Fruit fly (Drosophila melanogaster) whole organism, wandering third instar larva: ENCODE data around the gene CG43342.

Experiments
- Abd-B ChIP-seq: fragments of >200 bp; optimal IDR thresholded peaks from 2 replicates; lab custom pipeline; 2017; ENCODE audit warnings: missing biosample characterization, missing genetic modification characterization
- CG32264 ChIP-seq: fragments of 200-800 bp; sonication (Bioruptor generic); optimal IDR thresholded peaks from 2 replicates; lab custom pipeline; 2016; ENCODE audit warnings: missing biosample characterization, missing genetic modification characterization
- CG9705 ChIP-seq: fragments of 200-800 bp; sonication (Bioruptor generic); optimal IDR thresholded peaks from 2 replicates; lab custom pipeline; 2018; ENCODE audit warnings: missing biosample characterization, mild to moderate bottlenecking, missing genetic modification characterization
- CrebA ChIP-seq: fragments of 200-800 bp; sonication (Bioruptor generic); optimal IDR thresholded peaks from 2 replicates; lab custom pipeline; 2016; ENCODE audit warnings: missing biosample characterization, mild to moderate bottlenecking, missing genetic modification characterization, borderline replicate concordance
- Dfd ChIP-seq: fragments of >200 bp; optimal IDR thresholded peaks from 2 replicates; lab custom pipeline; 2017; ENCODE audit warnings: missing biosample characterization, missing genetic modification characterization
- Dif ChIP-seq: fragments of 200-275, 200-300 bp; sonication (Bioruptor generic); optimal IDR thresholded peaks from 2 replicates; lab custom pipeline; 2018; ENCODE audit warnings: missing biosample characterization, missing genetic modification characterization; ENCODE audit not compliant: partially characterized antibody
- GATAd ChIP-seq: sonication (Bioruptor generic); optimal IDR thresholded peaks from 2 replicates; lab custom pipeline; 2016; ENCODE audit warnings: missing biosample characterization, missing genetic modification characterization
- HLH106 ChIP-seq: fragments of 200-800 bp; optimal IDR thresholded peaks from 3 replicates; lab custom pipeline; 2019; ENCODE audit warnings: missing biosample characterization, mild to moderate bottlenecking, missing genetic modification characterization, moderate library complexity
- Hnf4 ChIP-seq: fragments of 200-800 bp; sonication (Bioruptor generic); optimal IDR thresholded peaks from 2 replicates; lab custom pipeline; 2016; ENCODE audit warnings: missing biosample characterization, mild to moderate bottlenecking, missing genetic modification characterization
- Hr78 ChIP-seq: fragments of >200 bp; optimal IDR thresholded peaks from 2 replicates; lab custom pipeline; 2017; ENCODE audit warnings: missing biosample characterization, missing genetic modification characterization
- Hr83 ChIP-seq: fragments of 200-300 bp; sonication (Bioruptor generic); optimal IDR thresholded peaks from 2 replicates; lab custom pipeline; 2016; ENCODE audit warnings: missing biosample characterization, mild to moderate bottlenecking, missing genetic modification characterization, moderate library complexity; ENCODE audit not compliant: poor library complexity, severe bottlenecking
- Jra ChIP-seq: sonication (Bioruptor generic); optimal IDR thresholded peaks from 2 replicates; lab custom pipeline; 2016; ENCODE audit warnings: missing biosample characterization, missing genetic modification characterization
- Mio ChIP-seq: sonication (Bioruptor generic); optimal IDR thresholded peaks from 2 replicates; lab custom pipeline; 2016; ENCODE audit warnings: missing biosample characterization, missing genetic modification characterization
- Myc ChIP-seq: fragments of >200 bp; optimal IDR thresholded peaks from 2 replicates; lab custom pipeline; 2017
- N ChIP-seq: fragments of >200 bp; optimal IDR thresholded peaks from 2 replicates; lab custom pipeline; 2018; ENCODE audit warnings: missing biosample characterization, missing external identifiers, missing genetic modification characterization
- OdsH ChIP-seq: fragments of 200-800 bp; sonication (Bioruptor generic); optimal IDR thresholded peaks from 2 replicates; lab custom pipeline; 2016; ENCODE audit warnings: missing biosample characterization, mild to moderate bottlenecking, missing genetic modification characterization
- Rel ChIP-seq, 2 experiments: fragments of 200-800 bp; sonication (Bioruptor generic) in 1 of 2; optimal IDR thresholded peaks; 2 replicates in 1 of 2; 3 replicates in 1 of 2; lab custom pipeline; 2016 to 2019; ENCODE audit warnings: mild to moderate bottlenecking in 2 of 2, missing biosample characterization in 2 of 2, missing genetic modification characterization in 2 of 2, moderate library complexity in 1 of 2
- Sp1 ChIP-seq: fragments of 200-800 bp; sonication (Bioruptor generic); optimal IDR thresholded peaks from 3 replicates; lab custom pipeline; 2019; ENCODE audit warnings: missing biosample characterization, mild to moderate bottlenecking, missing genetic modification characterization, moderate library complexity
- Vsx2 ChIP-seq: fragments of 200-300, 225-300 bp; sonication (Bioruptor generic); optimal IDR thresholded peaks from 2 replicates; lab custom pipeline; 2018; ENCODE audit warnings: missing biosample characterization, missing genetic modification characterization; ENCODE audit not compliant: partially characterized antibody
- br ChIP-seq: fragments of 200-800 bp; sonication (Bioruptor generic); optimal IDR thresholded peaks from 2 replicates; lab custom pipeline; 2016; ENCODE audit warnings: missing biosample characterization, missing genetic modification characterization
- brk ChIP-seq: fragments of 200-800 bp; sonication (Bioruptor generic); optimal IDR thresholded peaks from 2 replicates; lab custom pipeline; 2016; ENCODE audit warnings: missing biosample characterization, mild to moderate bottlenecking, missing genetic modification characterization
- dl ChIP-seq, 2 experiments: fragments of 175-275, 200-275 bp in 1 of 2; fragments of 200-275 bp in 1 of 2; sonication (Bioruptor generic); optimal IDR thresholded peaks; lab custom pipeline; 2018; ENCODE audit warnings: mild to moderate bottlenecking in 2 of 2, missing biosample characterization in 2 of 2, missing genetic modification characterization in 2 of 2, moderate library complexity in 2 of 2; ENCODE audit not compliant: partially characterized antibody in 2 of 2, insufficient read depth in 1 of 2
- dmrt93B ChIP-seq: fragments of 200-800 bp; sonication (Bioruptor generic); optimal IDR thresholded peaks from 2 replicates; lab custom pipeline; 2018; ENCODE audit warnings: missing biosample characterization, mild to moderate bottlenecking, missing genetic modification characterization
- dsf ChIP-seq: sonication (Bioruptor generic); optimal IDR thresholded peaks from 2 replicates; lab custom pipeline; 2016; ENCODE audit warnings: missing biosample characterization, missing genetic modification characterization, borderline replicate concordance
- ey ChIP-seq: fragments of 200-800 bp; sonication (Bioruptor generic); optimal IDR thresholded peaks from 2 replicates; lab custom pipeline; 2016; ENCODE audit warnings: missing biosample characterization, missing genetic modification characterization
- foxo ChIP-seq, 2 experiments: fragments of 200-800 bp; sonication (Bioruptor generic); optimal IDR thresholded peaks; 2 replicates in 1 of 2; 3 replicates in 1 of 2; lab custom pipeline; 2016 to 2017; ENCODE audit warnings: missing biosample characterization in 2 of 2, missing genetic modification characterization in 2 of 2
- fru ChIP-seq: fragments of 200-800 bp; sonication (Bioruptor generic); optimal IDR thresholded peaks from 3 replicates; lab custom pipeline; 2016; ENCODE audit warnings: missing biosample characterization, mild to moderate bottlenecking, missing genetic modification characterization
- h ChIP-seq: fragments of 200-800 bp; sonication (Bioruptor generic); optimal IDR thresholded peaks from 3 replicates; lab custom pipeline; 2016; ENCODE audit warnings: missing biosample characterization, mild to moderate bottlenecking, missing genetic modification characterization
- jim ChIP-seq: fragments of 175-275, 200-325 bp; sonication (Bioruptor generic); optimal IDR thresholded peaks from 2 replicates; lab custom pipeline; 2016; ENCODE audit warnings: missing biosample characterization, mild to moderate bottlenecking, missing genetic modification characterization
- lola ChIP-seq: fragments of >200 bp; optimal IDR thresholded peaks from 2 replicates; lab custom pipeline; 2017; ENCODE audit warnings: missing biosample characterization, missing genetic modification characterization
- pan ChIP-seq: fragments of >200 bp; optimal IDR thresholded peaks from 2 replicates; lab custom pipeline; 2017
- psq ChIP-seq: fragments of 200-800 bp; sonication (Bioruptor generic); optimal IDR thresholded peaks from 3 replicates; lab custom pipeline; 2017; ENCODE audit warnings: missing biosample characterization, mild to moderate bottlenecking, missing genetic modification characterization, moderate library complexity
- rgr ChIP-seq: fragments of 200-800 bp; sonication (Bioruptor generic); optimal IDR thresholded peaks from 3 replicates; lab custom pipeline; 2016; ENCODE audit warnings: missing biosample characterization, mild to moderate bottlenecking, missing genetic modification characterization
- sage ChIP-seq: fragments of 200-800 bp; sonication (Bioruptor generic); optimal IDR thresholded peaks from 2 replicates; lab custom pipeline; 2016; ENCODE audit warnings: missing biosample characterization, mild to moderate bottlenecking, missing genetic modification characterization
- sv ChIP-seq: fragments of 200-800 bp; sonication (Bioruptor generic); optimal IDR thresholded peaks from 3 replicates; lab custom pipeline; 2016; ENCODE audit warnings: missing biosample characterization, missing genetic modification characterization
- tai ChIP-seq: sonication (Bioruptor generic); optimal IDR thresholded peaks from 2 replicates; lab custom pipeline; 2016; ENCODE audit warnings: missing biosample characterization, missing genetic modification characterization
- usp ChIP-seq: fragments of >200 bp; optimal IDR thresholded peaks from 2 replicates; lab custom pipeline; 2017; ENCODE audit warnings: missing biosample characterization, missing genetic modification characterization
- woc ChIP-seq: sonication (Bioruptor generic); optimal IDR thresholded peaks from 2 replicates; lab custom pipeline; 2016; ENCODE audit warnings: missing biosample characterization, mild to moderate bottlenecking, missing genetic modification characterization

The CG43342 gene

DNA sequence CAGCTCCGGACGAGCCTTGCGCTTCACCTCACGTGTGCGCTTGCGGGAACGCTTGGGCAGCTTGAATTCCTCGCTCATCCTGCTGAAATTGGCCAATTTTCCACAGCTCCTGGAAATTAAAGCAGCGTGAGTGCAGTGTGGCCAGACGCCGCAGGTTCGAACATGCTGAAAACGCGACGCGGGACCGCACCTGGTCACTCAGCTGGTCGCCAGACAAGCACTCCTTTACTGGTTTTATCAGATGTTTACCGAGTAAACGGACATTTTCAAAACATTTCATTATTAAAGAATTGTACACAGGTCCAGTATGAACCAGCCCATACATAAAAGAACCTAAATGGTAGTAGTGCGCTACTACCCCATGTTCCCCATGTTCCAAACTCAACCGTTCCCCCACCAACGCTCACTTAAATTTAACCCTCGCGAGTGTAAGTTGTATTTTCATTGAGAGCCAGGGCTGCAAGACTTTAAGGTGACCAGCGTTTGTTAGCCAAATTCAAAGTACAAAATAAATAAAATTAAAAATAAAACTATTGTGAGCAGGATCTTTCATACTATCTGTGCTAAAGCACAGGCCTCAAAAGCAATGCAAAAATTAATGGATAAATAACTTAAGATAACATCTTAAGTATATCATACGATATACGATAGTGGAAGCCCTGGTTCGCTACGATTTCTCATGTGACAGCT is 18.8 kb upstream of the CG43342 start, which contains the start of the genes JMJD6, CG7071 and Muted:
Gene JMJD6, minus strand, starts transcription at position 154 of the 690 bp plus-strand sequence.
Gene CG7071, plus strand, starts transcription at position 403 of the 690 bp plus-strand sequence.
Gene Muted, plus strand, starts transcription at position 403 of the 690 bp plus-strand sequence.
- peak; percentile 77 for TF ChIP-seq dmrt93B (GFP tag; lab: Kevin White, UChicago)
- TF ChIP-seq rgr (GFP tag; lab: Kevin White, UChicago) = peak; percentile 92
- TF ChIP-seq lola = no peak
- TF ChIP-seq Sp1 (GFP tag; lab: Kevin White, UChicago) = peak; percentile 89
- TF ChIP-seq woc (GFP tag; lab: Kevin White, UChicago) = peak; percentile 75
- TF ChIP-seq Mio (GFP tag; lab: Kevin White, UChicago) = peak; percentile 18
- TF ChIP-seq Rel (GFP tag; optimal IDR thresholded peaks at IDR 0.05; lab: Kevin White, UChicago) = no peak
- peak; percentile 58 for TF ChIP-seq Rel (tag; optimal IDR thresholded peaks at IDR 0.05; lab: Kevin White, UChicago)
- no peak for TF ChIP-seq N
- peak; percentile 91 for TF ChIP-seq Jra
- no peak for TF ChIP-seq CrebA (GFP tag; lab: Kevin White, UChicago)
- TF ChIP-seq CG32264 (GFP tag; lab: Kevin White, UChicago) = peak; percentile 64
- peak; percentile 55 for TF ChIP-seq Myc
- no peak for TF ChIP-seq Dfd (GFP tag; lab: Kevin White, UChicago)
- TF ChIP-seq usp (GFP tag; lab: Kevin White, UChicago) = no peak
- TF ChIP-seq HLH106 = peak; percentile 87
- TF ChIP-seq psq (GFP tag; lab: Kevin White, UChicago) = peak; percentile 84
- TF ChIP-seq foxo (GFP tag; optimal IDR thresholded peaks at IDR 0.05; lab: Kevin White, UChicago) = peak in 1 of 2 experiments; percentile 96
- peak; percentile 91 for TF ChIP-seq CG9705 (GFP tag; lab: Kevin White, UChicago)
- no peak for TF ChIP-seq tai (GFP tag; lab: Kevin White, UChicago)
- peak; percentile 94 for TF ChIP-seq br
- no peak for TF ChIP-seq jim (GFP tag; lab: Kevin White, UChicago)
- no peak for TF ChIP-seq Vsx2 (GFP tag; lab: Kevin White, UChicago)
- no peak for TF ChIP-seq dl (GFP tag; optimal IDR thresholded peaks at IDR 0.05; lab: Kevin White, UChicago; ENCODE audit: insufficient read depth in 1 of 2, partially characterized antibody in 2 of 2)
- peak; percentile 68 for TF ChIP-seq Hr83 (GFP tag; lab: Kevin White, UChicago)
- no peak for TF ChIP-seq pan (lab: Kevin White, UChicago)
- TF ChIP-seq sv = peak; percentile 91
- TF ChIP-seq sage = peak; percentile 71
- peak; percentile 94 for TF ChIP-seq h (GFP tag; lab: Kevin White, UChicago)
- peak; percentile 91 for TF ChIP-seq fru (GFP tag; lab: Kevin White, UChicago)
- TF ChIP-seq OdsH = peak; percentile 91
- TF ChIP-seq Abd-B = no peak
- TF ChIP-seq Hr78 (GFP tag; lab: Kevin White, UChicago) = no peak
- TF ChIP-seq GATAd (GFP tag; lab: Kevin White, UChicago) = no peak
- TF ChIP-seq ey (GFP tag; lab: Kevin White, UChicago) = peak; percentile 92
- no peak for TF ChIP-seq Dif
- TF ChIP-seq Hnf4 (GFP tag; lab: Kevin White, UChicago) = peak; percentile 95
- TF ChIP-seq dsf (GFP tag; lab: Kevin White, UChicago) = peak; percentile 92
- TF ChIP-seq brk (GFP tag; lab: Kevin White, UChicago) = peak; percentile 94

DNA sequence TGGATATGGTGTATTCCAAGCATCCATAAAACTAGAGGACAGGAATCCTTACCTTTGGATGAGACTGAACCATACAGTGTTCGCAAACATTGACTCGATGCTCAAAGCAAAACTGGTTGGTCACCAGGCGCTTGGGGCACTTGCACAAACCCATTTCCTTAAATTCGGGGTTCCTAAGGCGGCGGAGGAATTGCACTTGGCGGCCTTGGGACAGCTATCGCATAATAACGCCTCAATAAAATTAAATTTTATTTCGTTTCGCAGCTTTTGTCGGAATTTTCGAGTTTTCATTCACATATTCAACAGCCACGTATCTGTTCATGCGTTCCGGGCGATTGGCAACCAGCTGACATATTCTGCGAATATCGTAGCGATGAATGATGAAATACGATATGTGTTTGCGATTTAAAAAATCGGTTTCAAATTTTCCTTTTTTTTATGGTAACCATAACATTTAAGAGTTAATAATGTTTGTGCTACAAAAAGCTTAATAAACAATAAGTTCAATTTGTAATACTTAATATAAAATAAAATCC is 15.4 kb upstream of the CG43342 start, which contains the start of gene CG5382:
Gene CG5382, minus strand, starts transcription at position 324 of the 536 bp plus-strand sequence.
- TF ChIP-seq woc (GFP tag; lab: Kevin White, UChicago) = no peak
- no peak for TF ChIP-seq Hr83 (GFP tag; lab: Kevin White, UChicago)
- TF ChIP-seq CG32264 (GFP tag; lab: Kevin White, UChicago) = no peak
- TF ChIP-seq Mio (GFP tag; lab: Kevin White, UChicago) = no peak
- TF ChIP-seq sage = peak; percentile 39
- peak; percentile 48 for TF ChIP-seq Myc
- no peak for TF ChIP-seq h (GFP tag; lab: Kevin White, UChicago)
- no peak for TF ChIP-seq dl (GFP tag; optimal IDR thresholded peaks at IDR 0.05; lab: Kevin White, UChicago; ENCODE audit: insufficient read depth in 1 of 2, partially characterized antibody in 2 of 2)
- no peak for TF ChIP-seq usp (GFP tag; lab: Kevin White, UChicago)
- TF ChIP-seq Dif = peak; percentile 85
- TF ChIP-seq Sp1 (GFP tag; lab: Kevin White, UChicago) = no peak
- TF ChIP-seq Vsx2 (GFP tag; lab: Kevin White, UChicago) = peak; percentile 97
- no peak for TF ChIP-seq Hr78 (GFP tag; lab: Kevin White, UChicago)
- TF ChIP-seq CG9705 (GFP tag; lab: Kevin White, UChicago) = no peak
- no peak for TF ChIP-seq lola
- no peak for TF ChIP-seq pan (lab: Kevin White, UChicago)
- TF ChIP-seq Hnf4 (GFP tag; lab: Kevin White, UChicago) = no peak
- TF ChIP-seq HLH106 = no peak
- no peak for TF ChIP-seq tai (GFP tag; lab: Kevin White, UChicago)
- TF ChIP-seq Jra = no peak
- no peak for TF ChIP-seq dsf (GFP tag; lab: Kevin White, UChicago)
- no peak for TF ChIP-seq foxo (GFP tag; optimal IDR thresholded peaks at IDR 0.05; lab: Kevin White, UChicago)
